Worm (Caenorhabditis elegans) whole organism, L4 larva: ENCODE data around the gene ZK84.1.

Source experiments
- lsy-2 ChIP-seq, 2 experiments: fragments of 150-350 bp in 1 of 2; sonication (generic microtip) in 1 of 2; optimal IDR thresholded peaks; 2 replicates each; lab custom pipeline; 2014 to 2017; ENCODE audit warnings: missing biosample characterization in 2 of 2, missing genetic modification characterization in 2 of 2
- pqm-1 ChIP-seq: sonication (generic microtip); optimal IDR thresholded peaks from 2 replicates; lab custom pipeline; 2017; ENCODE audit warnings: missing biosample characterization, missing genetic modification characterization
- tag-97 ChIP-seq: fragments of 200-800 bp; sonication (Bioruptor generic); IDR thresholded peaks from 2 replicates; pipeline ENCODE4 v1.3.6; 2022; ENCODE audit warnings: missing genetic modification characterization, missing compliant biosample characterization
- ztf-11 ChIP-seq: fragments of 150-350 bp; optimal IDR thresholded peaks from 2 replicates; lab custom pipeline; 2014; ENCODE audit warnings: missing biosample characterization, missing genetic modification characterization

ce11 chrII:5996066-5996465, 24.4 kb upstream of the ZK84.1 start, which contains the start of gene ins-4:
- no peak for TF ChIP-seq tag-97 (GFP tag; lab: Robert Waterston, UW)
- TF ChIP-seq ztf-11 (tag; lab: Kevin White, UChicago): no peak
- no peak for TF ChIP-seq pqm-1 (tag; lab: Kevin White, UChicago)
- TF ChIP-seq lsy-2 (tag; optimal IDR thresholded peaks at IDR 0.05; lab: Kevin White, UChicago): no peak
